Worm (Caenorhabditis elegans): ENCODE results near the gene K08E4.2.
A peak's percentile ranks its signal among the peaks of the same experiment; 100 is the strongest.

DNA sequence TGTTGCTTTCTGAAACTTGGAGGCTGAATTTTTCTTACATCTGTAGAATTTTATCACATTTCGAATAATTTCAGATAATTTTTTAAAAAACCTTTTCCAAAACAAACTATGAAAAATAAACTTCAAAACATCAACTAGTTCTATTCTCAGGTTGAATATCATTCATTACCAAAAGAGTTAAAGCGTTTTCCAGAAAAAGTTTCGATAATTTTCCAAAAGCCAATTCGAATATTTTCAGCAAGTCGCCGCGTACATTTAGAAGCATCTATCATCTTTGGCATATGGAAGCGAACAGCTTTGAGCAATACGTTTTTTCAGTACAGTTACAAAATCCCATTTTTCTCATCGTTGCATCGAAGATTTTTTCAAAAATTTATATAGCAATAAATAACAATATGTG is 19.5 kb downstream of the K08E4.2 start:
- TF ChIP-seq ama-1 (optimal IDR thresholded peaks at IDR 0.05) (peak; percentile 51), unc-55 (GFP tag; optimal IDR thresholded peaks at IDR 0.05) (no peak), ZK546.5 (tag; optimal IDR thresholded peaks at IDR 0.05) (no peak), nhr-23 (tag; optimal IDR thresholded peaks at IDR 0.05) (no peak), nhr-237 (tag; optimal IDR thresholded peaks at IDR 0.05) (no peak), nhr-11 (tag; optimal IDR thresholded peaks at IDR 0.05) (no peak), zag-1 (tag; optimal IDR thresholded peaks at IDR 0.05) (no peak), sma-3 (GFP tag; optimal IDR thresholded peaks at IDR 0.05) (peak; percentile 47), mdl-1 (tag; optimal IDR thresholded peaks at IDR 0.05) (no peak), nhr-25 (tag; optimal IDR thresholded peaks at IDR 0.05) (peak; percentile 48), elt-3 (tag; optimal IDR thresholded peaks at IDR 0.05) (no peak), ceh-82 (tag; optimal IDR thresholded peaks at IDR 0.05) (no peak)

Measured in whole organism, L2 larva.